Worm (Caenorhabditis elegans): ENCODE data around the gene F32G8.2.

- TF ChIP-seq lim-7 (GFP tag; IDR thresholded peaks at IDR 0.05) (no peak), pha-4 (GFP tag; IDR thresholded peaks at IDR 0.05) (no peak), pha-4 (tag; optimal IDR thresholded peaks at IDR 0.05) (no peak), mdl-1 (tag; optimal IDR thresholded peaks at IDR 0.05) (no peak)
Observed at ce11 chrV:10578226-10578625, 28.4 kb downstream of the F32G8.2 start, which contains the start of gene mics-1.
